Worm (Caenorhabditis elegans) whole organism, L4/young adult: ENCODE data around the gene irld-36.

ENCODE experiments used
- W03F9.2 ChIP-seq: fragments of 150-350 bp; optimal IDR thresholded peaks from 2 replicates; lab custom pipeline; 2014; ENCODE audit warnings: missing biosample characterization, missing genetic modification characterization
- him-1 ChIP-seq: sonication (generic microtip); optimal IDR thresholded peaks from 2 replicates; lab custom pipeline; 2016; ENCODE audit warnings: missing genotype, missing genetic modification reagents, missing genetic modification characterization, missing compliant biosample characterization

- no peak for TF ChIP-seq W03F9.2 (tag; lab: Kevin White, UChicago)
- no peak for TF ChIP-seq him-1 (tag; lab: Kevin White, UChicago)
Observed at ce11 chrII:1724314-1724713, 45.1 kb downstream of the irld-36 start, which contains the start of gene fbxb-11.
